Worm (Caenorhabditis elegans) whole organism, L3 larva: ENCODE data around the gene Y41C4A.7.

Source experiments
- R02D3.7 ChIP-seq: fragments of 150-350 bp; optimal IDR thresholded peaks from 2 replicates; lab custom pipeline; 2014; ENCODE audit warnings: missing biosample characterization, missing genetic modification characterization
- ama-1 ChIP-seq: fragments of 150-350 bp; optimal IDR thresholded peaks from 2 replicates; lab custom pipeline; 2018
- ceh-16 ChIP-seq: sonication (generic microtip); optimal IDR thresholded peaks from 2 replicates; lab custom pipeline; 2017; ENCODE audit warnings: missing biosample characterization, missing genetic modification characterization
- ceh-82 ChIP-seq: fragments of 150-350 bp; optimal IDR thresholded peaks from 2 replicates; lab custom pipeline; 2014; ENCODE audit warnings: missing biosample characterization, missing genetic modification characterization
- ceh-9 ChIP-seq: sonication (generic microtip); optimal IDR thresholded peaks from 2 replicates; lab custom pipeline; 2018; ENCODE audit warnings: missing biosample characterization, missing genetic modification characterization
- daf-12 ChIP-seq: fragments of 150-350 bp; optimal IDR thresholded peaks from 2 replicates; lab custom pipeline; 2014; ENCODE audit warnings: missing biosample characterization, missing genetic modification reagents, missing genetic modification characterization
- egl-27 ChIP-seq: sonication (generic microtip); optimal IDR thresholded peaks from 4 replicates; lab custom pipeline; 2017; ENCODE audit warnings: missing biosample characterization, missing genetic modification reagents, missing genetic modification characterization
- egl-5 ChIP-seq: fragments of 150-350 bp; optimal IDR thresholded peaks from 2 replicates; lab custom pipeline; 2017; ENCODE audit warnings: missing biosample characterization, missing genetic modification reagents, missing genetic modification characterization, inconsistent platforms
- elt-2 ChIP-seq: sonication (generic microtip); optimal IDR thresholded peaks from 2 replicates; lab custom pipeline; 2016; ENCODE audit warnings: missing genetic modification reagents, mild to moderate bottlenecking, missing genetic modification characterization, missing compliant biosample characterization
- eor-1 ChIP-seq, 2 experiments: fragments of 150-350 bp; optimal IDR thresholded peaks; 2 replicates each; lab custom pipeline; 2014 to 2018; ENCODE audit warnings: missing biosample characterization in 2 of 2, missing genetic modification characterization in 2 of 2
- fkh-10 ChIP-seq: sonication (generic microtip); optimal IDR thresholded peaks from 2 replicates; lab custom pipeline; 2017; ENCODE audit warnings: missing biosample characterization, missing genetic modification reagents, missing genetic modification characterization
- fkh-2 ChIP-seq: fragments of 150-350 bp; optimal IDR thresholded peaks from 2 replicates; lab custom pipeline; 2014; ENCODE audit warnings: missing biosample characterization, missing genetic modification reagents, missing genetic modification characterization
- fos-1 ChIP-seq: fragments of 150-350 bp; optimal IDR thresholded peaks from 2 replicates; lab custom pipeline; 2014; ENCODE audit warnings: missing biosample characterization, missing genetic modification characterization
- lin-15B ChIP-seq: fragments of 150-350 bp; optimal IDR thresholded peaks from 2 replicates; lab custom pipeline; 2014; ENCODE audit warnings: missing biosample characterization, missing genetic modification characterization
- lin-39 ChIP-seq: fragments of 150-350 bp; optimal IDR thresholded peaks from 2 replicates; lab custom pipeline; 2018; ENCODE audit warnings: missing biosample characterization, missing genetic modification reagents, missing genetic modification characterization
- lsy-12 ChIP-seq: sonication (generic microtip); optimal IDR thresholded peaks from 2 replicates; lab custom pipeline; 2016; ENCODE audit warnings: mild to moderate bottlenecking, missing genetic modification characterization, missing compliant biosample characterization
- mdl-1 ChIP-seq: fragments of 150-350 bp; optimal IDR thresholded peaks from 2 replicates; lab custom pipeline; 2014; ENCODE audit warnings: missing biosample characterization, missing genetic modification characterization
- mml-1 ChIP-seq: fragments of 150-350 bp; sonication (generic microtip); optimal IDR thresholded peaks from 3 replicates; lab custom pipeline; 2014; ENCODE audit warnings: missing biosample characterization, missing genetic modification characterization
- nhr-11 ChIP-seq: fragments of 150-350 bp; optimal IDR thresholded peaks from 2 replicates; lab custom pipeline; 2014; ENCODE audit warnings: missing biosample characterization, missing genetic modification characterization
- nhr-23 ChIP-seq: fragments of 150-350 bp; optimal IDR thresholded peaks from 2 replicates; lab custom pipeline; 2014; ENCODE audit warnings: missing biosample characterization, missing genetic modification reagents, missing genetic modification characterization
- nhr-237 ChIP-seq: fragments of 150-350 bp; optimal IDR thresholded peaks from 2 replicates; lab custom pipeline; 2014; ENCODE audit warnings: missing biosample characterization, missing genetic modification characterization
- nhr-25 ChIP-seq: sonication (generic microtip); optimal IDR thresholded peaks from 2 replicates; lab custom pipeline; 2017; ENCODE audit warnings: missing biosample characterization, missing genetic modification characterization
- nhr-43 ChIP-seq: sonication (generic microtip); optimal IDR thresholded peaks from 2 replicates; lab custom pipeline; 2016; ENCODE audit warnings: mild to moderate bottlenecking, missing genetic modification characterization, missing compliant biosample characterization; ENCODE audit not compliant: poor library complexity, severe bottlenecking
- nhr-67 ChIP-seq: fragments of 150-350 bp; optimal IDR thresholded peaks from 2 replicates; lab custom pipeline; 2014; ENCODE audit warnings: missing biosample characterization, missing genetic modification characterization
- nhr-77 ChIP-seq: fragments of 150-350 bp; optimal IDR thresholded peaks from 2 replicates; lab custom pipeline; 2014; ENCODE audit warnings: missing biosample characterization, missing genetic modification characterization
- pha-4 ChIP-seq: fragments of 150-350 bp; optimal IDR thresholded peaks from 2 replicates; lab custom pipeline; 2014; ENCODE audit warnings: missing biosample characterization, missing genetic modification reagents, missing genetic modification characterization
- pqm-1 ChIP-seq: fragments of 150-350 bp; optimal IDR thresholded peaks from 2 replicates; lab custom pipeline; 2017; ENCODE audit warnings: missing biosample characterization, missing genetic modification characterization, inconsistent platforms
- sea-2 ChIP-seq: fragments of 150-350 bp; sonication (generic microtip); optimal IDR thresholded peaks from 4 replicates; lab custom pipeline; 2014; ENCODE audit warnings: missing biosample characterization, missing genetic modification reagents, missing genetic modification characterization
- skn-1 ChIP-seq: fragments of 150-350 bp; optimal IDR thresholded peaks from 2 replicates; lab custom pipeline; 2014; ENCODE audit warnings: missing biosample characterization, missing genetic modification characterization
- snpc-4 ChIP-seq: fragments of 150-350 bp; optimal IDR thresholded peaks from 2 replicates; lab custom pipeline; 2014; ENCODE audit warnings: missing biosample characterization, missing genetic modification characterization
- tbx-2 ChIP-seq: sonication (generic microtip); optimal IDR thresholded peaks from 2 replicates; lab custom pipeline; 2016; ENCODE audit warnings: mild to moderate bottlenecking, missing genetic modification characterization, missing compliant biosample characterization
- ztf-4 ChIP-seq: fragments of 150-350 bp; optimal IDR thresholded peaks from 2 replicates; lab custom pipeline; 2014; ENCODE audit warnings: missing biosample characterization, missing genetic modification characterization

Gene Y41C4A.7

ce11 chrIII:11696273-11696672 lies 2.4 kb upstream of the Y41C4A.7 start, which contains the start of gene Y41C4A.6:
TSS of gene Y41C4A.6 (plus strand) at chrIII:11696573.
- TF ChIP-seq ama-1 (lab: Kevin White, UChicago): no peak
- no peak for TF ChIP-seq nhr-11 (tag; lab: Kevin White, UChicago)
- TF ChIP-seq nhr-43: no peak
- no peak for TF ChIP-seq lin-15B (tag; lab: Kevin White, UChicago)
- TF ChIP-seq nhr-237 (tag; lab: Kevin White, UChicago): no peak
- TF ChIP-seq sea-2 (GFP tag; lab: Kevin White, UChicago): no peak
- no peak for TF ChIP-seq fkh-2 (tag; lab: Kevin White, UChicago)
- TF ChIP-seq egl-5: no peak
- no peak for TF ChIP-seq snpc-4 (tag; lab: Kevin White, UChicago)
- TF ChIP-seq ceh-9: no peak
- no peak for TF ChIP-seq ceh-82 (tag; lab: Kevin White, UChicago)
- no peak for TF ChIP-seq egl-27

ce11 chrIII:11699959-11700358 lies 1.3 kb downstream of the Y41C4A.7 start, which contains the start of gene pqn-84:
TSS of gene pqn-84 (plus strand) at chrIII:11700259.
- no peak for TF ChIP-seq lin-15B (tag; lab: Kevin White, UChicago)
- no peak for TF ChIP-seq skn-1 (tag; lab: Kevin White, UChicago)
- TF ChIP-seq pqm-1 (tag; lab: Kevin White, UChicago): no peak
- no peak for TF ChIP-seq nhr-25
- no peak for TF ChIP-seq nhr-77 (tag; lab: Kevin White, UChicago)
- no peak for TF ChIP-seq fkh-10 (GFP tag; lab: Kevin White, UChicago)
- no peak for TF ChIP-seq egl-27
- TF ChIP-seq mml-1 (tag; lab: Kevin White, UChicago): no peak
- TF ChIP-seq ztf-4 (tag; lab: Kevin White, UChicago): no peak
- no peak for TF ChIP-seq daf-12 (tag; lab: Kevin White, UChicago)
- no peak for TF ChIP-seq tbx-2
- no peak for TF ChIP-seq elt-2 (tag; lab: Kevin White, UChicago)

ce11 chrIII:11701863-11702262 lies 3.2 kb downstream of the Y41C4A.7 start:
- TF ChIP-seq pha-4 (tag; lab: Kevin White, UChicago): no peak
- TF ChIP-seq skn-1 (tag; lab: Kevin White, UChicago): no peak
- no peak for TF ChIP-seq elt-2 (tag; lab: Kevin White, UChicago)
- TF ChIP-seq snpc-4 (tag; lab: Kevin White, UChicago): no peak
- no peak for TF ChIP-seq nhr-23
- no peak for TF ChIP-seq nhr-11 (tag; lab: Kevin White, UChicago)
- TF ChIP-seq nhr-77 (tag; lab: Kevin White, UChicago): no peak
- TF ChIP-seq ama-1 (lab: Kevin White, UChicago): no peak
- TF ChIP-seq fkh-10 (GFP tag; lab: Kevin White, UChicago): no peak
- TF ChIP-seq, all 47 proteins: peak for 0

ce11 chrIII:11703006-11703775 lies 4.5 kb downstream of the Y41C4A.7 start:
- TF ChIP-seq nhr-23 (no peak), mdl-1 (no peak), nhr-77 (tag; lab: Kevin White, UChicago) (no peak), R02D3.7 (tag; lab: Kevin White, UChicago) (no peak), lin-39 (no peak), fos-1 (no peak), lin-15B (tag; lab: Kevin White, UChicago) (no peak)
- TF ChIP-seq, all 47 proteins: peak for 0

ce11 chrIII:11703776-11704093 lies 5.1 kb downstream of the Y41C4A.7 start, which contains the start of gene col-95:
TSS of gene col-95 (plus strand) at chrIII:11703994.
- TF ChIP-seq ama-1 (lab: Kevin White, UChicago) (no peak), eor-1 (tag; optimal IDR thresholded peaks at IDR 0.05; lab: Kevin White, UChicago) (no peak), nhr-25 (no peak), ceh-16 (tag; lab: Kevin White, UChicago) (no peak), nhr-11 (tag; lab: Kevin White, UChicago) (no peak), R02D3.7 (tag; lab: Kevin White, UChicago) (no peak), pha-4 (tag; lab: Kevin White, UChicago) (no peak), elt-2 (tag; lab: Kevin White, UChicago) (no peak), pqm-1 (tag; lab: Kevin White, UChicago) (no peak), nhr-67 (tag; lab: Kevin White, UChicago) (no peak), lsy-12 (tag; lab: Kevin White, UChicago) (no peak)
